Fruit fly (Drosophila melanogaster) whole organism, prepupa: ENCODE data around the gene LysB.

ENCODE experiments used
- CG10631 ChIP-seq: fragments of 200-800 bp; sonication (Bioruptor generic); optimal IDR thresholded peaks from 2 replicates; lab custom pipeline; 2016; ENCODE audit warnings: missing biosample characterization, missing genetic modification characterization
- CG10669 ChIP-seq: fragments of 200-800 bp; sonication (Bioruptor generic); optimal IDR thresholded peaks from 3 replicates; lab custom pipeline; 2018; ENCODE audit warnings: missing biosample characterization, mild to moderate bottlenecking, missing genetic modification characterization, moderate library complexity
- CG11294 ChIP-seq: fragments of 200-800 bp; sonication (Bioruptor generic); IDR thresholded peaks from 2 replicates; pipeline ENCODE4 v1.3.6; 2022; ENCODE audit warnings: missing biosample characterization, missing genetic modification characterization
- CG11762 ChIP-seq: fragments of 200-800 bp; sonication (Bioruptor generic); optimal IDR thresholded peaks from 3 replicates; lab custom pipeline; 2016; ENCODE audit warnings: missing biosample characterization, missing genetic modification characterization; ENCODE audit not compliant: insufficient read depth
- CG15336 ChIP-seq: fragments of 200-800 bp; sonication (Bioruptor generic); IDR thresholded peaks from 2 replicates; pipeline ENCODE4 v1.3.6; 2022; ENCODE audit warnings: missing biosample characterization, missing genetic modification characterization
- CG1621 ChIP-seq: fragments of 200-800 bp; sonication (Bioruptor generic); optimal IDR thresholded peaks from 3 replicates; lab custom pipeline; 2018; ENCODE audit warnings: missing biosample characterization, mild to moderate bottlenecking, missing genetic modification characterization
- CG16779 ChIP-seq: fragments of 200-800 bp; sonication (Bioruptor generic); optimal IDR thresholded peaks from 3 replicates; lab custom pipeline; 2017; ENCODE audit warnings: missing biosample characterization, mild to moderate bottlenecking, missing genetic modification characterization
- CG3032 ChIP-seq: fragments of 200-800 bp; optimal IDR thresholded peaks from 2 replicates; lab custom pipeline; 2019; ENCODE audit warnings: missing biosample characterization, mild to moderate bottlenecking, missing genetic modification characterization, moderate library complexity
- CG31627 ChIP-seq: fragments of 200-800 bp; sonication (Bioruptor generic); optimal IDR thresholded peaks from 3 replicates; lab custom pipeline; 2016; ENCODE audit warnings: missing biosample characterization, missing genetic modification characterization
- CG32006 ChIP-seq: fragments of 200-800 bp; sonication (Bioruptor generic); optimal IDR thresholded peaks from 3 replicates; lab custom pipeline; 2017; ENCODE audit warnings: missing biosample characterization, mild to moderate bottlenecking, missing genetic modification characterization
- CG34406 ChIP-seq: fragments of 200-800 bp; sonication (Bioruptor generic); optimal IDR thresholded peaks from 3 replicates; lab custom pipeline; 2016; ENCODE audit warnings: missing biosample characterization, missing genetic modification characterization
- CG6163 ChIP-seq: fragments of 200-800 bp; sonication (Bioruptor generic); IDR thresholded peaks from 3 replicates; pipeline ENCODE4 v1.3.6; 2022; ENCODE audit warnings: missing biosample characterization, missing genetic modification characterization
- CG6792 ChIP-seq: fragments of 200-800 bp; sonication (Bioruptor generic); optimal IDR thresholded peaks from 3 replicates; lab custom pipeline; 2016; ENCODE audit warnings: missing biosample characterization, missing genetic modification characterization
- CG6808 ChIP-seq: fragments of 200-800 bp; sonication (Bioruptor generic); optimal IDR thresholded peaks from 3 replicates; lab custom pipeline; 2017; ENCODE audit warnings: missing biosample characterization, missing genetic modification characterization, mild to moderate bottlenecking, moderate library complexity, missing genetic modification reagents
- CG6854 ChIP-seq: fragments of 200-800 bp; sonication (Bioruptor generic); optimal IDR thresholded peaks from 2 replicates; lab custom pipeline; 2017; ENCODE audit warnings: missing biosample characterization, mild to moderate bottlenecking, missing genetic modification characterization
- CG7368 ChIP-seq: fragments of 200-800 bp; sonication (Bioruptor generic); optimal IDR thresholded peaks from 3 replicates; lab custom pipeline; 2016; ENCODE audit warnings: missing biosample characterization, missing genetic modification characterization
- CG8319 ChIP-seq: fragments of 200-800 bp; sonication (Bioruptor generic); optimal IDR thresholded peaks from 3 replicates; lab custom pipeline; 2016; ENCODE audit warnings: missing biosample characterization, missing genetic modification characterization
- CG8632 ChIP-seq: fragments of 200-800 bp; sonication (Bioruptor generic); optimal IDR thresholded peaks from 3 replicates; lab custom pipeline; 2016; ENCODE audit warnings: missing biosample characterization, missing genetic modification characterization
- Eip78C ChIP-seq: fragments of 200-800 bp; sonication (Bioruptor generic); peaks from one replicate; lab custom pipeline; 2016; ENCODE audit warnings: missing biosample characterization, missing genetic modification characterization
- Ets21C ChIP-seq: fragments of 200-800 bp; sonication (Bioruptor generic); optimal IDR thresholded peaks from 3 replicates; lab custom pipeline; 2016; ENCODE audit warnings: missing biosample characterization, missing genetic modification characterization
- Ets96B ChIP-seq: fragments of 200-800 bp; optimal IDR thresholded peaks from 2 replicates; lab custom pipeline; 2019; ENCODE audit warnings: missing biosample characterization, mild to moderate bottlenecking, missing genetic modification characterization, moderate library complexity
- Hr39 ChIP-seq: fragments of 200-800 bp; sonication (Bioruptor generic); optimal IDR thresholded peaks from 2 replicates; lab custom pipeline; 2016; ENCODE audit warnings: missing biosample characterization, missing genetic modification characterization
- Hr4 ChIP-seq: fragments of 200-800 bp; sonication (Bioruptor generic); optimal IDR thresholded peaks from 3 replicates; lab custom pipeline; 2016; ENCODE audit warnings: missing biosample characterization, missing genetic modification characterization
- Met ChIP-seq: fragments of 200-800 bp; sonication (Bioruptor generic); optimal IDR thresholded peaks from 3 replicates; lab custom pipeline; 2016; ENCODE audit warnings: missing biosample characterization, missing genetic modification characterization
- OdsH ChIP-seq: fragments of 200-800 bp; sonication (Bioruptor generic); optimal IDR thresholded peaks from 3 replicates; lab custom pipeline; 2016; ENCODE audit warnings: missing biosample characterization, missing genetic modification characterization
- Smox ChIP-seq: fragments of 200-800 bp; sonication (Bioruptor generic); optimal IDR thresholded peaks from 3 replicates; lab custom pipeline; 2016; ENCODE audit warnings: missing biosample characterization, missing genetic modification characterization
- Sox14 ChIP-seq: fragments of 200-800 bp; sonication (Bioruptor generic); optimal IDR thresholded peaks from 3 replicates; lab custom pipeline; 2016; ENCODE audit warnings: missing biosample characterization, missing genetic modification characterization
- Sox15 ChIP-seq: fragments of 200-800 bp; sonication (Bioruptor generic); optimal IDR thresholded peaks from 3 replicates; lab custom pipeline; 2016; ENCODE audit warnings: missing biosample characterization, missing genetic modification characterization
- acj6 ChIP-seq: fragments of 200-800 bp; sonication (Bioruptor generic); optimal IDR thresholded peaks from 3 replicates; lab custom pipeline; 2016; ENCODE audit warnings: missing biosample characterization, missing genetic modification characterization
- cyc ChIP-seq: fragments of 200-800 bp; sonication (Bioruptor generic); optimal IDR thresholded peaks from 3 replicates; lab custom pipeline; 2016; ENCODE audit warnings: missing biosample characterization, missing genetic modification characterization
- dac ChIP-seq: fragments of 200-800 bp; sonication (Bioruptor generic); optimal IDR thresholded peaks from 2 replicates; lab custom pipeline; 2017; ENCODE audit warnings: missing biosample characterization, mild to moderate bottlenecking, missing genetic modification characterization
- dsx ChIP-seq: fragments of 200-800 bp; optimal IDR thresholded peaks from 3 replicates; lab custom pipeline; 2019; ENCODE audit warnings: missing biosample characterization, mild to moderate bottlenecking, missing genetic modification characterization, moderate library complexity; ENCODE audit not compliant: poor library complexity, severe bottlenecking
- esn ChIP-seq: fragments of 200-800 bp; sonication (Bioruptor generic); optimal IDR thresholded peaks from 2 replicates; lab custom pipeline; 2016; ENCODE audit warnings: missing biosample characterization, mild to moderate bottlenecking, missing genetic modification characterization, moderate library complexity
- fd59A ChIP-seq: fragments of 200-800 bp; sonication (Bioruptor generic); optimal IDR thresholded peaks from 2 replicates; lab custom pipeline; 2017; ENCODE audit warnings: missing biosample characterization, mild to moderate bottlenecking, missing genetic modification characterization, missing genetic modification reagents
- fkh ChIP-seq: fragments of 200-800 bp; sonication (Bioruptor generic); optimal IDR thresholded peaks from 3 replicates; lab custom pipeline; 2017; ENCODE audit warnings: missing biosample characterization, mild to moderate bottlenecking, missing genetic modification characterization, moderate library complexity
- lz ChIP-seq: fragments of 200-800 bp; sonication (Bioruptor generic); optimal IDR thresholded peaks from 3 replicates; lab custom pipeline; 2016; ENCODE audit warnings: missing biosample characterization, missing genetic modification characterization
- pdm3 ChIP-seq: fragments of 200-800 bp; sonication (Bioruptor generic); optimal IDR thresholded peaks from 3 replicates; lab custom pipeline; 2016; ENCODE audit warnings: missing biosample characterization, missing genetic modification characterization
- ss ChIP-seq, 2 experiments: fragments of 200-800 bp; sonication (Bioruptor generic); optimal IDR thresholded peaks; 2 replicates in 1 of 2; 3 replicates in 1 of 2; lab custom pipeline; 2017 to 2018; ENCODE audit warnings: mild to moderate bottlenecking in 2 of 2, missing biosample characterization in 2 of 2, missing genetic modification characterization in 2 of 2, moderate library complexity in 1 of 2
- svp ChIP-seq: fragments of 200-800 bp; sonication (Bioruptor generic); peaks from one replicate; lab custom pipeline; 2016; ENCODE audit warnings: missing biosample characterization, missing genetic modification characterization
- vri ChIP-seq: fragments of 200-800 bp; sonication (Bioruptor generic); optimal IDR thresholded peaks from 3 replicates; lab custom pipeline; 2016; ENCODE audit warnings: missing biosample characterization, mild to moderate bottlenecking, missing genetic modification characterization

LysB gene

dm6 chr3L:1178115-1178583, 29.0 kb upstream of the LysB start (continued):
- TF ChIP-seq CG16779 (tag; lab: Kevin White, UChicago) (peak; percentile 27), Ets21C (no peak), pdm3 (GFP tag; lab: Kevin White, UChicago) (peak; percentile 11), vri (GFP tag; lab: Kevin White, UChicago) (peak; percentile 8), cyc (GFP tag; lab: Kevin White, UChicago) (no peak), CG6792 (GFP tag; lab: Kevin White, UChicago) (peak; percentile 26), CG3032 (tag; lab: Kevin White, UChicago) (peak; percentile 69), CG6854 (no peak), CG7368 (GFP tag; lab: Kevin White, UChicago) (no peak), Hr4 (GFP tag; lab: Kevin White, UChicago) (peak; percentile 19), CG6163 (GFP tag; lab: Robert Waterston, UW) (peak; percentile 86), CG10631 (GFP tag; lab: Kevin White, UChicago) (no peak), Sox15 (no peak), CG15336 (GFP tag; lab: Robert Waterston, UW) (peak; percentile 41; the same call in 1 of the 2 replicates), dsx (peak; percentile 72), esn (peak; percentile 10), Hr39 (no peak), ss (GFP tag; optimal IDR thresholded peaks at IDR 0.05; lab: Kevin White, UChicago) (peak; percentile 82 to 84), dac (GFP tag; lab: Kevin White, UChicago) (peak; percentile 75), svp (GFP tag; lab: Kevin White, UChicago) (no peak), Smox (GFP tag; lab: Kevin White, UChicago) (no peak), CG8632 (GFP tag; lab: Kevin White, UChicago) (peak; percentile 19), lz (no peak), fd59A (GFP tag; lab: Kevin White, UChicago) (peak; percentile 69), acj6 (no peak), CG10669 (GFP tag; lab: Kevin White, UChicago) (peak; percentile 61), CG11294 (GFP tag; lab: Robert Waterston, UW) (0 out of 2 replicates have a peak, but pooled peaks have one; percentile 33), CG6808 (GFP tag; lab: Kevin White, UChicago) (peak; percentile 80), CG31627 (GFP tag; lab: Kevin White, UChicago) (no peak), Sox14 (GFP tag; lab: Kevin White, UChicago) (peak; percentile 60), CG11762 (GFP tag; lab: Kevin White, UChicago) (peak; percentile 5), fkh (peak; percentile 7), OdsH (GFP tag; lab: Kevin White, UChicago) (peak; percentile 7), Eip78C (peak; percentile 68), CG34406 (GFP tag; lab: Kevin White, UChicago) (peak; percentile 27), CG8319 (GFP tag; lab: Kevin White, UChicago) (no peak), CG32006 (GFP tag; lab: Kevin White, UChicago) (peak; percentile 76)

dm6 chr3L:1183467-1183866, 23.7 kb upstream of the LysB start:
- TF ChIP-seq CG7368 (GFP tag; lab: Kevin White, UChicago) (no peak), Eip78C (no peak), CG6792 (GFP tag; lab: Kevin White, UChicago) (peak; percentile 10), CG1621 (no peak), CG15336 (GFP tag; lab: Robert Waterston, UW) (peak; percentile 30; the same call in 1 of the 2 replicates), Sox15 (peak; percentile 0), CG10669 (GFP tag; lab: Kevin White, UChicago) (peak; percentile 1), lz (peak; percentile 5), Smox (GFP tag; lab: Kevin White, UChicago) (peak; percentile 2), esn (peak; percentile 25), Met (GFP tag; lab: Kevin White, UChicago) (peak; percentile 32), CG31627 (GFP tag; lab: Kevin White, UChicago) (peak; percentile 1), CG3032 (tag; lab: Kevin White, UChicago) (peak; percentile 23), fd59A (GFP tag; lab: Kevin White, UChicago) (peak; percentile 16), Hr39 (peak; percentile 13), CG32006 (GFP tag; lab: Kevin White, UChicago) (peak; percentile 28), Sox14 (GFP tag; lab: Kevin White, UChicago) (peak; percentile 9), cyc (GFP tag; lab: Kevin White, UChicago) (no peak), CG34406 (GFP tag; lab: Kevin White, UChicago) (peak; percentile 14), dsx (no peak), pdm3 (GFP tag; lab: Kevin White, UChicago) (peak; percentile 0), OdsH (GFP tag; lab: Kevin White, UChicago) (peak; percentile 15), Ets96B (tag; lab: Kevin White, UChicago) (peak; percentile 7)
